Fruit fly (Drosophila melanogaster): ENCODE data around the gene Acsx3.

The Acsx3 gene

dm6 chr3R:19826355-19826754, 45.3 kb downstream of the Acsx3 start:
- TF ChIP-seq tj (GFP tag; optimal IDR thresholded peaks at IDR 0.05) (no peak), CG5204 (GFP tag; optimal IDR thresholded peaks at IDR 0.05) (no peak), CG11617 (GFP tag; optimal IDR thresholded peaks at IDR 0.05) (no peak), CG33017 (tag; optimal IDR thresholded peaks at IDR 0.05) (no peak), CG1620 (GFP tag; optimal IDR thresholded peaks at IDR 0.05) (no peak), cnc (optimal IDR thresholded peaks at IDR 0.05) (no peak), ovo (GFP tag; optimal IDR thresholded peaks at IDR 0.05) (no peak), CG7045 (GFP tag; optimal IDR thresholded peaks at IDR 0.05) (no peak), CG7101 (tag; optimal IDR thresholded peaks at IDR 0.05) (no peak), Mnt (GFP tag; optimal IDR thresholded peaks at IDR 0.05) (no peak), bab1 (GFP tag; optimal IDR thresholded peaks at IDR 0.05) (no peak), cic (GFP tag; optimal IDR thresholded peaks at IDR 0.05) (no peak), kay (GFP tag; ENCODE audit: borderline replicate concordance) (no peak), pad (GFP tag; optimal IDR thresholded peaks at IDR 0.05) (no peak), Clk (GFP tag; optimal IDR thresholded peaks at IDR 0.05) (no peak), Crg-1 (GFP tag; optimal IDR thresholded peaks at IDR 0.05) (no peak), CG14711 (tag; optimal IDR thresholded peaks at IDR 0.05) (no peak), CG12768 (GFP tag; optimal IDR thresholded peaks at IDR 0.05) (no peak), Hr96 (GFP tag; optimal IDR thresholded peaks at IDR 0.05) (no peak), toe (GFP tag; optimal IDR thresholded peaks at IDR 0.05) (no peak)

dm6 chr3R:19826806-19827328, 45.8 kb downstream of the Acsx3 start:
- TF ChIP-seq cic (GFP tag; optimal IDR thresholded peaks at IDR 0.05) (no peak), Crg-1 (GFP tag; optimal IDR thresholded peaks at IDR 0.05) (no peak), CG7101 (tag; optimal IDR thresholded peaks at IDR 0.05) (no peak), CG1620 (GFP tag; optimal IDR thresholded peaks at IDR 0.05) (no peak), CG7045 (GFP tag; optimal IDR thresholded peaks at IDR 0.05) (no peak)

DNA sequence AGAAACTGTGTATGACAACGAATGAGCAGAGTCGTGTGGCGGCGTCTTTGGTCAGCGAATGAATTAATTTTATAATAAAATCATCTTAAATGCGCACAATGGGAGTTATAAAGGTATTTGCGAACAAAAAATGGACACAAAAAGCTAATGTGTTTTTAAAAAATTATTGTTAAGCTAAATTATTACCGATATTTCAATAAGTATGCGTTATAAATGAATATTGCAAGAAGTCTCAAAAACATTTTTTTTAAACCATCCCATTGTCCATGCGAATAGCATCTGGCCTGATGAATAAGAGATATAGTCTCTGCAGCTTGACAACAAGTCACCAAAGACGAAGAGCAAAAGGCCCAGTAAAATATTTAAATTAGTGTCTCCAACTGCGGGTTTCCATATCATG, 49.9 kb downstream of the Acsx3 start:
- TF ChIP-seq kay (GFP tag; ENCODE audit: borderline replicate concordance) (no peak), cic (GFP tag; optimal IDR thresholded peaks at IDR 0.05) (no peak), bab1 (GFP tag; optimal IDR thresholded peaks at IDR 0.05) (no peak), pad (GFP tag; optimal IDR thresholded peaks at IDR 0.05) (no peak), toe (GFP tag; optimal IDR thresholded peaks at IDR 0.05) (no peak), CG14711 (tag; optimal IDR thresholded peaks at IDR 0.05) (no peak), CG5204 (GFP tag; optimal IDR thresholded peaks at IDR 0.05) (no peak)
